Worm (Caenorhabditis elegans) whole organism, L1 larva: ENCODE data around the gene H04M03.12.

Source experiments
- Y116A8C.19 ChIP-seq: sonication (generic microtip); optimal IDR thresholded peaks from 2 replicates; lab custom pipeline; 2016; ENCODE audit warnings: missing compliant biosample characterization, missing genetic modification characterization, borderline replicate concordance
- aha-1 ChIP-seq: fragments of 150-350 bp; optimal IDR thresholded peaks from 2 replicates; lab custom pipeline; 2014; ENCODE audit warnings: missing biosample characterization, missing genetic modification characterization
- aly-2 ChIP-seq: fragments of 150-350 bp; optimal IDR thresholded peaks from 2 replicates; lab custom pipeline; 2014; ENCODE audit warnings: missing biosample characterization, missing genetic modification characterization
- blmp-1 ChIP-seq: fragments of 150-350 bp; optimal IDR thresholded peaks from 2 replicates; lab custom pipeline; 2014; ENCODE audit warnings: missing biosample characterization, missing genetic modification characterization
- ceh-88 ChIP-seq: fragments of 200-800 bp; sonication (Bioruptor generic); IDR thresholded peaks from 2 replicates; pipeline ENCODE4 v1.3.6; 2022; ENCODE audit warnings: missing genetic modification characterization, missing compliant biosample characterization
- ceh-90 ChIP-seq: sonication (generic microtip); optimal IDR thresholded peaks from 2 replicates; lab custom pipeline; 2016; ENCODE audit warnings: missing genetic modification characterization, missing compliant biosample characterization
- ces-1 ChIP-seq: fragments of 150-350 bp; optimal IDR thresholded peaks from 2 replicates; lab custom pipeline; 2014; ENCODE audit warnings: missing biosample characterization, missing genetic modification reagents, missing genetic modification characterization
- efl-1 ChIP-seq, 4 experiments: fragments of 150-350 bp; optimal IDR thresholded peaks in 3 of 4; peaks in 1 of 4; 1 replicate in 1 of 4; 2 replicates in 3 of 4; lab custom pipeline; 2014; ENCODE audit warnings: missing biosample characterization in 2 of 4, missing genetic modification characterization in 2 of 4, missing genetic modification reagents in 2 of 4
- egl-13 ChIP-seq: sonication (generic microtip); optimal IDR thresholded peaks from 2 replicates; lab custom pipeline; 2016; ENCODE audit warnings: missing genotype, missing genetic modification reagents, missing genetic modification characterization, missing compliant biosample characterization
- fkh-10 ChIP-seq: sonication (generic microtip); optimal IDR thresholded peaks from 2 replicates; lab custom pipeline; 2017; ENCODE audit warnings: missing biosample characterization, missing genetic modification reagents, missing genetic modification characterization
- fkh-8 ChIP-seq: sonication (generic microtip); optimal IDR thresholded peaks from 2 replicates; lab custom pipeline; 2016; ENCODE audit warnings: mild to moderate bottlenecking, missing genetic modification characterization, missing compliant biosample characterization
- grh-1 ChIP-seq: fragments of 200-800 bp; sonication (Bioruptor generic); IDR thresholded peaks from 2 replicates; pipeline ENCODE4 v1.3.6; 2022; ENCODE audit warnings: missing genetic modification reagents, missing genetic modification characterization, missing compliant biosample characterization
- hlh-17 ChIP-seq: fragments of 200-800 bp; sonication (Bioruptor generic); optimal IDR thresholded peaks from 2 replicates; lab custom pipeline; 2018; ENCODE audit warnings: missing genetic modification characterization, mild to moderate bottlenecking, missing compliant biosample characterization, moderate library complexity, borderline replicate concordance
- hlh-4 ChIP-seq: sonication (generic microtip); optimal IDR thresholded peaks from 2 replicates; lab custom pipeline; 2016; ENCODE audit warnings: mild to moderate bottlenecking, missing genetic modification characterization, missing compliant biosample characterization
- hpl-2 ChIP-seq: fragments of 150-350 bp; optimal IDR thresholded peaks from 2 replicates; lab custom pipeline; 2014; ENCODE audit warnings: missing biosample characterization, missing genetic modification reagents, missing genetic modification characterization
- jun-1 ChIP-seq: fragments of 150-350 bp; optimal IDR thresholded peaks from 2 replicates; lab custom pipeline; 2014; ENCODE audit warnings: missing biosample characterization, missing genetic modification reagents, missing genetic modification characterization
- lin-39 ChIP-seq: fragments of 150-350 bp; optimal IDR thresholded peaks from 2 replicates; lab custom pipeline; 2014; ENCODE audit warnings: missing biosample characterization, missing genetic modification reagents, missing genetic modification characterization
- mdl-1 ChIP-seq, 2 experiments: fragments of 150-350 bp; optimal IDR thresholded peaks; 2 replicates each; lab custom pipeline; 2014 to 2017; ENCODE audit warnings: missing biosample characterization in 2 of 2, missing genetic modification characterization in 2 of 2, inconsistent platforms in 1 of 2
- nhr-19 ChIP-seq: fragments of 200-800 bp; sonication (Bioruptor generic); conservative IDR thresholded peaks from 2 replicates; pipeline ENCODE4 v1.3.6; 2022; ENCODE audit warnings: missing genetic modification characterization, missing compliant biosample characterization
- nhr-20 ChIP-seq: sonication (generic microtip); optimal IDR thresholded peaks from 2 replicates; lab custom pipeline; 2016; ENCODE audit warnings: mild to moderate bottlenecking, missing genetic modification characterization, missing compliant biosample characterization
- nhr-237 ChIP-seq: fragments of 150-350 bp; optimal IDR thresholded peaks from 2 replicates; lab custom pipeline; 2014; ENCODE audit warnings: missing biosample characterization, missing genetic modification characterization
- nhr-47 ChIP-seq: sonication (generic microtip); optimal IDR thresholded peaks from 2 replicates; lab custom pipeline; 2016; ENCODE audit warnings: mild to moderate bottlenecking, missing genetic modification characterization, moderate library complexity, missing compliant biosample characterization
- nhr-71 ChIP-seq: sonication (generic microtip); optimal IDR thresholded peaks from 2 replicates; lab custom pipeline; 2016; ENCODE audit warnings: mild to moderate bottlenecking, missing genetic modification characterization, moderate library complexity, missing compliant biosample characterization
- nhr-84 ChIP-seq: sonication (generic microtip); optimal IDR thresholded peaks from 2 replicates; lab custom pipeline; 2017; ENCODE audit warnings: missing biosample characterization, missing genetic modification characterization
- nhr-90 ChIP-seq: sonication (generic microtip); optimal IDR thresholded peaks from 2 replicates; lab custom pipeline; 2016; ENCODE audit warnings: mild to moderate bottlenecking, missing genetic modification characterization, missing compliant biosample characterization; ENCODE audit not compliant: poor library complexity
- pax-3 ChIP-seq: fragments of 200-800 bp; sonication (Bioruptor generic); optimal IDR thresholded peaks from 2 replicates; lab custom pipeline; 2018; ENCODE audit warnings: mild to moderate bottlenecking, missing genetic modification characterization, moderate library complexity, missing compliant biosample characterization
- snpc-4 ChIP-seq: fragments of 150-350 bp; optimal IDR thresholded peaks from 2 replicates; lab custom pipeline; 2014; ENCODE audit warnings: missing biosample characterization, missing genetic modification characterization
- snu-23 ChIP-seq: sonication (generic microtip); optimal IDR thresholded peaks from 2 replicates; lab custom pipeline; 2016; ENCODE audit warnings: missing genetic modification characterization, missing compliant biosample characterization
- sox-4 ChIP-seq: sonication (generic microtip); optimal IDR thresholded peaks from 2 replicates; lab custom pipeline; 2016; ENCODE audit warnings: missing genetic modification characterization, missing compliant biosample characterization
- sptf-1 ChIP-seq: fragments of 150-350 bp; optimal IDR thresholded peaks from 2 replicates; lab custom pipeline; 2014; ENCODE audit warnings: missing biosample characterization, missing genetic modification characterization
- unc-130 ChIP-seq: fragments of 150-350 bp; optimal IDR thresholded peaks from 2 replicates; lab custom pipeline; 2017; ENCODE audit warnings: missing biosample characterization, missing genetic modification characterization, inconsistent platforms
- unc-62 ChIP-seq: fragments of 150-350 bp; optimal IDR thresholded peaks from 2 replicates; lab custom pipeline; 2014; ENCODE audit warnings: missing biosample characterization, missing genetic modification reagents, missing genetic modification characterization
- zag-1 ChIP-seq: fragments of 150-350 bp; optimal IDR thresholded peaks from 2 replicates; lab custom pipeline; 2014; ENCODE audit warnings: missing biosample characterization, missing genetic modification characterization
- zip-4 ChIP-seq: fragments of 200-800 bp; sonication (Bioruptor generic); optimal IDR thresholded peaks from 2 replicates; lab custom pipeline; 2018; ENCODE audit warnings: mild to moderate bottlenecking, missing genetic modification characterization, moderate library complexity, missing compliant biosample characterization
- ztf-11 ChIP-seq, 2 experiments: sonication (generic microtip); optimal IDR thresholded peaks; 2 replicates each; lab custom pipeline; 2016 to 2017; ENCODE audit warnings: missing genetic modification characterization in 2 of 2, missing biosample characterization in 1 of 2, missing compliant biosample characterization in 1 of 2

Gene H04M03.12

DNA sequence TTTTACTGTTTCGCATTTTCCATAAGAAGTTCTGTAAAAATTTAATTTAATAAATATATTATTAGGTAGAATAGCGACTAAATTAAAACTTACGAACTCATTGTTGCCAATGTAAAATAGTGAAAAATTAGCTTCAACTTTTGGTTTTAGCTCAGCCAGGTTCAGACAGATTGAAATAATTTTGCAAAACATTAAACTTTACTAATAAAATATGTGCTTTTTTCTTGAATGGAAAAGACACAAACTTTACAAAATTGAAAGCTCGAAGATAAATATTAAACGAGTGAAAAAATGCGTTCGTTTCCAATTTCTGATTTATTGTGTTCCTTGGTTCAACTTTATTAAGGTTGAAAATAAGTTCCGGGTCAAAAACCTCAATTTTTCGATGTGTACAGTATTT is 23.3 kb downstream of the H04M03.12 start, which contains the start of gene srv-22:
srv-22 (minus strand) TSS at position 101 of the 400 bp plus-strand sequence.
- TF ChIP-seq fkh-10 = no peak
- no peak for TF ChIP-seq nhr-90 (tag; lab: Kevin White, UChicago)
- no peak for TF ChIP-seq unc-62 (GFP tag; lab: Kevin White, UChicago)
- no peak for TF ChIP-seq fkh-8 (tag; lab: Kevin White, UChicago)
- no peak for TF ChIP-seq Y116A8C.19 (tag; lab: Kevin White, UChicago)
- TF ChIP-seq lin-39 (tag; lab: Kevin White, UChicago) = no peak
- TF ChIP-seq blmp-1 (tag; lab: Kevin White, UChicago) = no peak
- TF ChIP-seq aly-2 = no peak
- TF ChIP-seq nhr-20 (tag; lab: Kevin White, UChicago) = no peak
- no peak for TF ChIP-seq mdl-1 (tag; optimal IDR thresholded peaks at IDR 0.05; lab: Kevin White, UChicago)
- no peak for TF ChIP-seq grh-1 (GFP tag; lab: Robert Waterston, UW)
- TF ChIP-seq ceh-90 (tag; lab: Kevin White, UChicago) = no peak
- TF ChIP-seq, all 84 proteins: peak for 0

DNA sequence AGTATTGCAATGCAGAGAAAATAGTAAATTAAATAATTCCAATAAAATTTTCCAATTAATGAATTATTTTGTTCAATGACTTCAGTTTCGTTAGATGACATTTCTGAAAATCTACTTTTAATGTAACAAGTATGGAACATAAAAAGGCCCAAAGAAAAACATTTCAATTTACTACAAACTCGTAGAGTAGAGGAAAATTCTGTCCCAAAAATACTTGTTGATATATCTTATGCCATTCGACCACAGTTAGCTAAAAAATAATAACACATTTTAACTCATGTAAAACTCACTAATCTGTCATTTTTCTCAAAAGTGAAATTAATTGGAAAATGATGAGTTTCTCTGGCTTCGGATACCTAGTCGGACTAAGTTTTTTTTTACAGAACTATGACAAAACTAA is 25.9 kb downstream of the H04M03.12 start, which contains the start of gene srv-21:
srv-21 (minus strand) TSS at position 101 of the 400 bp plus-strand sequence.
- TF ChIP-seq hpl-2 (GFP tag; lab: Kevin White, UChicago) (no peak), aly-2 (no peak), ceh-90 (tag; lab: Kevin White, UChicago) (no peak), nhr-84 (tag; lab: Kevin White, UChicago) (no peak), nhr-20 (tag; lab: Kevin White, UChicago) (no peak), sptf-1 (no peak), blmp-1 (tag; lab: Kevin White, UChicago) (no peak), egl-13 (tag; lab: Kevin White, UChicago) (no peak), ceh-88 (GFP tag; lab: Robert Waterston, UW) (no peak), zag-1 (no peak), nhr-19 (no peak)

DNA sequence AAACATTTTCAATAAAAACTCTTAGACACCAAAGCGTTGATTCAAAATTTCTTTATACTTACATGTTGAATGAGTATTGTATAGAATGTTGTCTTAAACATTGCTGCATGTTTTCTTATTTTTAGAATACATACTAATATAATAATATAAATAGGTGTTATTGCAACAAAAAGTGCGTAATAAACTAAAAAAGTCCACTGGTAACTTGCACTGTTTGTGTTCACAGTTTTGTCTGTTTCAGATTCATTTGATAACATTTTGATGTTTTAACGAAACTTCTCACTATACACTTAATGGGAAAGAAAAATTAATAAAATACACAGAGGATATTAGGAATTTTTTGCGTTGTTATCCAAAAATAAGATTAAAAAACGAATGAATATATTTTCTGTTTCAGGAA is 29.3 kb downstream of the H04M03.12 start, which contains the start of gene srv-19:
srv-19 (minus strand) TSS at position 101 of the 400 bp plus-strand sequence.
- TF ChIP-seq unc-130 (tag; lab: Kevin White, UChicago) (no peak), nhr-71 (no peak), ces-1 (GFP tag; lab: Kevin White, UChicago) (no peak), ceh-88 (GFP tag; lab: Robert Waterston, UW) (no peak), hlh-17 (GFP tag; lab: Kevin White, UChicago) (no peak), aha-1 (tag; lab: Kevin White, UChicago) (no peak), ztf-11 (tag; optimal IDR thresholded peaks at IDR 0.05; lab: Kevin White, UChicago) (no peak), snpc-4 (tag; lab: Kevin White, UChicago) (no peak), nhr-84 (tag; lab: Kevin White, UChicago) (no peak), nhr-237 (no peak), zip-4 (GFP tag; lab: Kevin White, UChicago) (no peak), hlh-4 (tag; lab: Kevin White, UChicago) (no peak), sox-4 (tag; lab: Kevin White, UChicago) (no peak), jun-1 (tag; lab: Kevin White, UChicago) (no peak), pax-3 (no peak)

DNA sequence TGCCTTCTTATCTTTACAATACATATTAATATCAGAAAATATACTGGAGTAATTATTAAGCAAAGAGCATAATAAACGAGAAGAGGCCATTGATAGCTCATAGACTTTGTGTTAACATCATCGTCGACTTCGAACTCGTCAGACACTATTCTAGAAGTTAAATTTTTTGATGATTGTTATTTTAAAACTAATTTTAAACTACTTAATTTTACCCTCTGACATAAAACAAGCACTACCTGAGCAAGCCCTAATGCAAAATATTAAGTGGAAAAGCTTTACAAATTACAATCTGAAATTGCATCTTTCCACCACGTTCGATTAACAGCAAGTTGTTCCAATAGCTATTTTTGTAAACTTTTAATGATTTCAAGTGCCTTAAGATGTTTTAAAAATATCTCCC is 33.1 kb downstream of the H04M03.12 start, which contains the start of gene srv-17:
srv-17 (minus strand) TSS at position 101 of the 400 bp plus-strand sequence.
- no peak for TF ChIP-seq aly-2
- TF ChIP-seq snu-23 (GFP tag; lab: Kevin White, UChicago) = no peak
- TF ChIP-seq efl-1 (optimal IDR thresholded peaks at IDR 0.05; lab: Kevin White, UChicago) = no peak
- no peak for TF ChIP-seq efl-1 (GFP tag; optimal IDR thresholded peaks at IDR 0.05 in 1 of 2; lab: Kevin White, UChicago)

DNA sequence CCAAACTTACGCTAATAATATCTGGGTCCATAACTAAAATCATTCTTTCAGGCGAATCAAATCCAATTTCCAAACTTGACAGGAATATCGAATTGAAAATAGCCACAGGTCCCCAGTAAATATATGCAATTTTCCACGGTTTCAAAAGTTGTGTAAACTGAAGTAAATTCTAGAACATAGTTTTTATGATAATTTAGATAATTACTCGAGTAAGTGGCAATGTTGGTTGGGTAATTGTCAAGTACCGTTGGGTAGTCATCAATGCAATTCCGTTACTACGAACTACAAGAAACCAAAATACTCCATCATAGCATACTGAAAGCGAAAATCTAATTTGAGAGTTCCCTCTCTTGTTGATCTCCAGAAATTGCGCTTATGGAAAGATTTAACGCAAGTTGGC is 33.8 kb downstream of the H04M03.12 start:
- TF ChIP-seq nhr-47 (tag; lab: Kevin White, UChicago) (no peak), nhr-84 (tag; lab: Kevin White, UChicago) (no peak), efl-1 (optimal IDR thresholded peaks at IDR 0.05; lab: Kevin White, UChicago) (no peak), efl-1 (GFP tag; optimal IDR thresholded peaks at IDR 0.05 in 1 of 2; lab: Kevin White, UChicago) (peak in 1 of 2 experiments; percentile 79)
